Worm (Caenorhabditis elegans): ENCODE results near the gene hsp-60.

ce11 chrIII:1661031-1661430 lies 41.5 kb downstream of the hsp-60 start:
- TF ChIP-seq daf-12 (tag; optimal IDR thresholded peaks at IDR 0.05) (no peak), ama-1 (optimal IDR thresholded peaks at IDR 0.05) (no peak), ceh-16 (tag; optimal IDR thresholded peaks at IDR 0.05) (no peak), fos-1 (tag; optimal IDR thresholded peaks at IDR 0.05) (no peak), tbx-2 (tag; optimal IDR thresholded peaks at IDR 0.05) (no peak), elt-1 (tag; optimal IDR thresholded peaks at IDR 0.05) (no peak), lin-39 (tag; optimal IDR thresholded peaks at IDR 0.05) (no peak), nhr-237 (tag; optimal IDR thresholded peaks at IDR 0.05) (no peak), nhr-25 (tag; optimal IDR thresholded peaks at IDR 0.05) (no peak), elt-3 (tag; optimal IDR thresholded peaks at IDR 0.05) (no peak), unc-62 (GFP tag; optimal IDR thresholded peaks at IDR 0.05) (no peak), zag-1 (tag; optimal IDR thresholded peaks at IDR 0.05) (no peak), jun-1 (tag; optimal IDR thresholded peaks at IDR 0.05) (no peak), nhr-67 (tag; optimal IDR thresholded peaks at IDR 0.05) (no peak)

Measured in whole organism, L3 larva.